Worm (Caenorhabditis elegans): ENCODE measurements around the gene sulp-4.

The sulp-4 gene

DNA sequence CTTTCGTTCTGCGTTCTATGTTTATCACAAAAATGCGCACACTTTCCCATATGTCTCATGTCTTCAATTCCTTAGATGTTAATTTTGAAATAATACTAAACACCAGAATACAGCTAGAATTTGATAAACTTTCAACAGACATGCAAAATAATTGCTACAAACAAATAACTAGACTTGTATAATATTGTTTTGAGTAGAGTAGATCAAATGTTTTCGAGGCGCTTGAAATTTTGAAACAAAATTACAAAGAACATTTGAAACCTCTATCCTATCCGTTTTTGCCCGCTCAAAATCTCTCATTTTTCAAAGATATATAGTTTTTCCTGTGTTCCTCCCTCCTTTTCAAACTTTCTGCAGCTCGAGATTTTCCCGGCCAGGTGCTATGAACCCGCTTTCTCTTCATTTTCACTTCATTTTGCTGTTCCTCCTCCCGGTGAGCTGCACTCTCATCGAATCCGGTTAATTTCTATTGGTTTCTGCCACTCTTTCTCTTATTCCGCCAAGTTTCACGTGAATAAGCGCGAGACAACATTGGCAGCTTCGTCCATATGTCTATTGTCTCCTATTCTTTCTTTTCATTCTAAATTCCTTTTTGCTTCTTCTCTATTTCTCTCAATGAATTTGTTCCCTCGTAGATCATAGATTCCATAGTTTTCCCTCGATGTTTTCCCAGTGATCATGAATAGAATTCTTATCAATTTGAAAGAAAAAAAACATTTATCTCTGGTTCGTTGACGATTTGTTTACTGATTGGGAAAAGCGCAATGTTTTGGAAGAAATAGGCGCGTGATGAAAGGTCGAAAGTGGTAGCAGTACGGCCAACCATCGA lies 46.7 kb downstream of the sulp-4 start (continued):
- TF ChIP-seq elt-2 (tag; optimal IDR thresholded peaks at IDR 0.05) (peak; percentile 42), lin-39 (tag; optimal IDR thresholded peaks at IDR 0.05) (no peak), skn-1 (tag; optimal IDR thresholded peaks at IDR 0.05) (peak; percentile 17), mab-9 (GFP tag; IDR thresholded peaks at IDR 0.05) (no peak), rnt-1 (tag; optimal IDR thresholded peaks at IDR 0.05) (peak; percentile 31), efl-1 (optimal IDR thresholded peaks at IDR 0.05) (no peak), efl-1 (GFP tag; optimal IDR thresholded peaks at IDR 0.05 in 1 of 2) (peak; percentile 10 to 20), ces-1 (GFP tag; optimal IDR thresholded peaks at IDR 0.05) (no peak), ceh-8 (GFP tag; optimal IDR thresholded peaks at IDR 0.05) (no peak), C16A3.4 (tag; optimal IDR thresholded peaks at IDR 0.05) (no peak), lin-14 (GFP tag; optimal IDR thresholded peaks at IDR 0.05) (peak; percentile 67), nhr-47 (tag; optimal IDR thresholded peaks at IDR 0.05) (no peak), lin-15B (tag; optimal IDR thresholded peaks at IDR 0.05) (no peak)

DNA sequence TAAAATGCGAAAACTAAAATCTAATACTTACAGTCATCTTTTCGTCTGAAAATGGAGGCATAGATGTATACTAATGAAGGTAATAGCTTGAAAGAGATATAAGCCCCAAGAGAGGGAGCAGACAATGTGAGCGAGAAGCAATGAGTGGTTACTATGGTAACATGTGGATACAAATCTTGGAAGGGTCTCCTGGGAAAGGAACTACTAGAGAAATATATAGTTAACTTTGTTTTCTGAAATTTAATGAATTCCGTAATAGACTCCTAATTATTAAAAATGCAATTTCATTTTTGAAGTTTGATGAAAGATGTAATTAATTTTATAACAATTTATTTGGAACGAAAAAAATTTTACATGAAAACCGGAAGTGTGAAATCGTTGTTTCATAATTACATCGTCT lies 52.2 kb downstream of the sulp-4 start, which contains the start of gene osm-6:
TSS of gene osm-6 (minus strand) at position 101 of the 400 bp plus-strand sequence.
- TF ChIP-seq mep-1 (tag; optimal IDR thresholded peaks at IDR 0.05): no peak
- TF ChIP-seq Y116A8C.19 (tag; optimal IDR thresholded peaks at IDR 0.05; ENCODE audit: borderline replicate concordance): no peak
- TF ChIP-seq C04F5.9 (tag; optimal IDR thresholded peaks at IDR 0.05): no peak
- TF ChIP-seq ztf-11 (tag; optimal IDR thresholded peaks at IDR 0.05): no peak
- TF ChIP-seq snu-23 (GFP tag; optimal IDR thresholded peaks at IDR 0.05): no peak
- no peak for TF ChIP-seq ceh-88 (GFP tag; IDR thresholded peaks at IDR 0.05)
- TF ChIP-seq snpc-4 (tag; optimal IDR thresholded peaks at IDR 0.05): no peak
- TF ChIP-seq lin-15B (tag; optimal IDR thresholded peaks at IDR 0.05): no peak
- TF ChIP-seq fkh-8 (tag; optimal IDR thresholded peaks at IDR 0.05): peak; percentile 46
- TF ChIP-seq skn-1 (tag; optimal IDR thresholded peaks at IDR 0.05): no peak
- no peak for TF ChIP-seq tlp-1 (tag; optimal IDR thresholded peaks at IDR 0.05)
- peak; percentile 2 for TF ChIP-seq nhr-71 (tag; optimal IDR thresholded peaks at IDR 0.05)
- no peak for TF ChIP-seq ztf-4 (tag; optimal IDR thresholded peaks at IDR 0.05)
- no peak for TF ChIP-seq ceh-90 (tag; optimal IDR thresholded peaks at IDR 0.05)
- TF ChIP-seq zag-1 (tag; optimal IDR thresholded peaks at IDR 0.05): no peak
- TF ChIP-seq sup-37 (GFP tag; optimal IDR thresholded peaks at IDR 0.05): no peak

Measured in whole organism, L1 larva.